Fruit fly (Drosophila melanogaster) whole organism, wandering third instar larva: ENCODE results near the gene eIF3i.

Experiments
- Abd-B ChIP-seq: fragments of >200 bp; optimal IDR thresholded peaks from 2 replicates; lab custom pipeline; 2017; ENCODE audit warnings: missing biosample characterization, missing genetic modification characterization
- CG32264 ChIP-seq: fragments of 200-800 bp; sonication (Bioruptor generic); optimal IDR thresholded peaks from 2 replicates; lab custom pipeline; 2016; ENCODE audit warnings: missing biosample characterization, missing genetic modification characterization
- CG9705 ChIP-seq: fragments of 200-800 bp; sonication (Bioruptor generic); optimal IDR thresholded peaks from 2 replicates; lab custom pipeline; 2018; ENCODE audit warnings: missing biosample characterization, mild to moderate bottlenecking, missing genetic modification characterization
- CrebA ChIP-seq: fragments of 200-800 bp; sonication (Bioruptor generic); optimal IDR thresholded peaks from 2 replicates; lab custom pipeline; 2016; ENCODE audit warnings: missing biosample characterization, mild to moderate bottlenecking, missing genetic modification characterization, borderline replicate concordance
- Dfd ChIP-seq: fragments of >200 bp; optimal IDR thresholded peaks from 2 replicates; lab custom pipeline; 2017; ENCODE audit warnings: missing biosample characterization, missing genetic modification characterization
- Dif ChIP-seq: fragments of 200-275, 200-300 bp; sonication (Bioruptor generic); optimal IDR thresholded peaks from 2 replicates; lab custom pipeline; 2018; ENCODE audit warnings: missing biosample characterization, missing genetic modification characterization; ENCODE audit not compliant: partially characterized antibody
- GATAd ChIP-seq: sonication (Bioruptor generic); optimal IDR thresholded peaks from 2 replicates; lab custom pipeline; 2016; ENCODE audit warnings: missing biosample characterization, missing genetic modification characterization
- HLH106 ChIP-seq: fragments of 200-800 bp; optimal IDR thresholded peaks from 3 replicates; lab custom pipeline; 2019; ENCODE audit warnings: missing biosample characterization, mild to moderate bottlenecking, missing genetic modification characterization, moderate library complexity
- Hnf4 ChIP-seq: fragments of 200-800 bp; sonication (Bioruptor generic); optimal IDR thresholded peaks from 2 replicates; lab custom pipeline; 2016; ENCODE audit warnings: missing biosample characterization, mild to moderate bottlenecking, missing genetic modification characterization
- Hr78 ChIP-seq: fragments of >200 bp; optimal IDR thresholded peaks from 2 replicates; lab custom pipeline; 2017; ENCODE audit warnings: missing biosample characterization, missing genetic modification characterization
- Hr83 ChIP-seq: fragments of 200-300 bp; sonication (Bioruptor generic); optimal IDR thresholded peaks from 2 replicates; lab custom pipeline; 2016; ENCODE audit warnings: missing biosample characterization, mild to moderate bottlenecking, missing genetic modification characterization, moderate library complexity; ENCODE audit not compliant: poor library complexity, severe bottlenecking
- Jra ChIP-seq: sonication (Bioruptor generic); optimal IDR thresholded peaks from 2 replicates; lab custom pipeline; 2016; ENCODE audit warnings: missing biosample characterization, missing genetic modification characterization
- Mio ChIP-seq: sonication (Bioruptor generic); optimal IDR thresholded peaks from 2 replicates; lab custom pipeline; 2016; ENCODE audit warnings: missing biosample characterization, missing genetic modification characterization
- Myc ChIP-seq: fragments of >200 bp; optimal IDR thresholded peaks from 2 replicates; lab custom pipeline; 2017
- N ChIP-seq: fragments of >200 bp; optimal IDR thresholded peaks from 2 replicates; lab custom pipeline; 2018; ENCODE audit warnings: missing biosample characterization, missing external identifiers, missing genetic modification characterization
- OdsH ChIP-seq: fragments of 200-800 bp; sonication (Bioruptor generic); optimal IDR thresholded peaks from 2 replicates; lab custom pipeline; 2016; ENCODE audit warnings: missing biosample characterization, mild to moderate bottlenecking, missing genetic modification characterization
- Rel ChIP-seq, 2 experiments: fragments of 200-800 bp; sonication (Bioruptor generic) in 1 of 2; optimal IDR thresholded peaks; 2 replicates in 1 of 2; 3 replicates in 1 of 2; lab custom pipeline; 2016 to 2019; ENCODE audit warnings: mild to moderate bottlenecking in 2 of 2, missing biosample characterization in 2 of 2, missing genetic modification characterization in 2 of 2, moderate library complexity in 1 of 2
- Sp1 ChIP-seq: fragments of 200-800 bp; sonication (Bioruptor generic); optimal IDR thresholded peaks from 3 replicates; lab custom pipeline; 2019; ENCODE audit warnings: missing biosample characterization, mild to moderate bottlenecking, missing genetic modification characterization, moderate library complexity
- Vsx2 ChIP-seq: fragments of 200-300, 225-300 bp; sonication (Bioruptor generic); optimal IDR thresholded peaks from 2 replicates; lab custom pipeline; 2018; ENCODE audit warnings: missing biosample characterization, missing genetic modification characterization; ENCODE audit not compliant: partially characterized antibody
- br ChIP-seq: fragments of 200-800 bp; sonication (Bioruptor generic); optimal IDR thresholded peaks from 2 replicates; lab custom pipeline; 2016; ENCODE audit warnings: missing biosample characterization, missing genetic modification characterization
- brk ChIP-seq: fragments of 200-800 bp; sonication (Bioruptor generic); optimal IDR thresholded peaks from 2 replicates; lab custom pipeline; 2016; ENCODE audit warnings: missing biosample characterization, mild to moderate bottlenecking, missing genetic modification characterization
- dl ChIP-seq, 2 experiments: fragments of 175-275, 200-275 bp in 1 of 2; fragments of 200-275 bp in 1 of 2; sonication (Bioruptor generic); optimal IDR thresholded peaks; lab custom pipeline; 2018; ENCODE audit warnings: mild to moderate bottlenecking in 2 of 2, missing biosample characterization in 2 of 2, missing genetic modification characterization in 2 of 2, moderate library complexity in 2 of 2; ENCODE audit not compliant: partially characterized antibody in 2 of 2, insufficient read depth in 1 of 2
- dmrt93B ChIP-seq: fragments of 200-800 bp; sonication (Bioruptor generic); optimal IDR thresholded peaks from 2 replicates; lab custom pipeline; 2018; ENCODE audit warnings: missing biosample characterization, mild to moderate bottlenecking, missing genetic modification characterization
- dsf ChIP-seq: sonication (Bioruptor generic); optimal IDR thresholded peaks from 2 replicates; lab custom pipeline; 2016; ENCODE audit warnings: missing biosample characterization, missing genetic modification characterization, borderline replicate concordance
- ey ChIP-seq: fragments of 200-800 bp; sonication (Bioruptor generic); optimal IDR thresholded peaks from 2 replicates; lab custom pipeline; 2016; ENCODE audit warnings: missing biosample characterization, missing genetic modification characterization
- foxo ChIP-seq, 2 experiments: fragments of 200-800 bp; sonication (Bioruptor generic); optimal IDR thresholded peaks; 2 replicates in 1 of 2; 3 replicates in 1 of 2; lab custom pipeline; 2016 to 2017; ENCODE audit warnings: missing biosample characterization in 2 of 2, missing genetic modification characterization in 2 of 2
- fru ChIP-seq: fragments of 200-800 bp; sonication (Bioruptor generic); optimal IDR thresholded peaks from 3 replicates; lab custom pipeline; 2016; ENCODE audit warnings: missing biosample characterization, mild to moderate bottlenecking, missing genetic modification characterization
- h ChIP-seq: fragments of 200-800 bp; sonication (Bioruptor generic); optimal IDR thresholded peaks from 3 replicates; lab custom pipeline; 2016; ENCODE audit warnings: missing biosample characterization, mild to moderate bottlenecking, missing genetic modification characterization
- jim ChIP-seq: fragments of 175-275, 200-325 bp; sonication (Bioruptor generic); optimal IDR thresholded peaks from 2 replicates; lab custom pipeline; 2016; ENCODE audit warnings: missing biosample characterization, mild to moderate bottlenecking, missing genetic modification characterization
- lola ChIP-seq: fragments of >200 bp; optimal IDR thresholded peaks from 2 replicates; lab custom pipeline; 2017; ENCODE audit warnings: missing biosample characterization, missing genetic modification characterization
- pan ChIP-seq: fragments of >200 bp; optimal IDR thresholded peaks from 2 replicates; lab custom pipeline; 2017
- psq ChIP-seq: fragments of 200-800 bp; sonication (Bioruptor generic); optimal IDR thresholded peaks from 3 replicates; lab custom pipeline; 2017; ENCODE audit warnings: missing biosample characterization, mild to moderate bottlenecking, missing genetic modification characterization, moderate library complexity
- rgr ChIP-seq: fragments of 200-800 bp; sonication (Bioruptor generic); optimal IDR thresholded peaks from 3 replicates; lab custom pipeline; 2016; ENCODE audit warnings: missing biosample characterization, mild to moderate bottlenecking, missing genetic modification characterization
- sage ChIP-seq: fragments of 200-800 bp; sonication (Bioruptor generic); optimal IDR thresholded peaks from 2 replicates; lab custom pipeline; 2016; ENCODE audit warnings: missing biosample characterization, mild to moderate bottlenecking, missing genetic modification characterization
- sv ChIP-seq: fragments of 200-800 bp; sonication (Bioruptor generic); optimal IDR thresholded peaks from 3 replicates; lab custom pipeline; 2016; ENCODE audit warnings: missing biosample characterization, missing genetic modification characterization
- tai ChIP-seq: sonication (Bioruptor generic); optimal IDR thresholded peaks from 2 replicates; lab custom pipeline; 2016; ENCODE audit warnings: missing biosample characterization, missing genetic modification characterization
- usp ChIP-seq: fragments of >200 bp; optimal IDR thresholded peaks from 2 replicates; lab custom pipeline; 2017; ENCODE audit warnings: missing biosample characterization, missing genetic modification characterization
- woc ChIP-seq: sonication (Bioruptor generic); optimal IDR thresholded peaks from 2 replicates; lab custom pipeline; 2016; ENCODE audit warnings: missing biosample characterization, mild to moderate bottlenecking, missing genetic modification characterization

eIF3i gene

dm6 chr2L:4945300-4945699 lies 22.3 kb downstream of the eIF3i start, which contains the start of the genes mRpL24 and betaggt-I (continued):
- TF ChIP-seq Dfd (no peak), sv (GFP tag; lab: Kevin White, UChicago) (peak; percentile 95), foxo (GFP tag; optimal IDR thresholded peaks at IDR 0.05; lab: Kevin White, UChicago) (peak; percentile 5 to 98), lola (GFP tag; lab: Kevin White, UChicago) (no peak), CrebA (GFP tag; lab: Kevin White, UChicago) (no peak)

- no peak for TF ChIP-seq Hr83 (GFP tag; lab: Kevin White, UChicago)
- no peak for TF ChIP-seq sv (GFP tag; lab: Kevin White, UChicago)
- no peak for TF ChIP-seq rgr (GFP tag; lab: Kevin White, UChicago)
- TF ChIP-seq HLH106 (tag; lab: Kevin White, UChicago), result no peak
- TF ChIP-seq Hr78 (GFP tag; lab: Kevin White, UChicago), result no peak
- no peak for TF ChIP-seq Sp1
- no peak for TF ChIP-seq CG32264 (GFP tag; lab: Kevin White, UChicago)
- TF ChIP-seq pan (lab: Kevin White, UChicago), result no peak
- no peak for TF ChIP-seq CrebA (GFP tag; lab: Kevin White, UChicago)
- no peak for TF ChIP-seq N
- no peak for TF ChIP-seq dl (GFP tag; optimal IDR thresholded peaks at IDR 0.05; lab: Kevin White, UChicago; ENCODE audit: insufficient read depth in 1 of 2, partially characterized antibody in 2 of 2)
- TF ChIP-seq psq (GFP tag; lab: Kevin White, UChicago), result no peak
- no peak for TF ChIP-seq GATAd (GFP tag; lab: Kevin White, UChicago)
- TF ChIP-seq woc (GFP tag; lab: Kevin White, UChicago), result no peak
- no peak for TF ChIP-seq Dif (GFP tag; lab: Kevin White, UChicago)
- no peak for TF ChIP-seq ey (GFP tag; lab: Kevin White, UChicago)
Observed at dm6 chr2L:4942257-4942792, 25.2 kb downstream of the eIF3i start, which contains the start of gene synr. synr (plus strand) TSS chr2L:4942742.

dm6 chr2L:4937060-4937459 lies 30.5 kb downstream of the eIF3i start, which contains the start of gene Sgs1:
Sgs1 (plus strand) TSS chr2L:4937409.
- no peak for TF ChIP-seq Abd-B (GFP tag; lab: Kevin White, UChicago)
- TF ChIP-seq lola (GFP tag; lab: Kevin White, UChicago), result no peak
- TF ChIP-seq rgr (GFP tag; lab: Kevin White, UChicago), result peak; percentile 65
- no peak for TF ChIP-seq sv (GFP tag; lab: Kevin White, UChicago)
- peak; percentile 22 for TF ChIP-seq Sp1
- TF ChIP-seq GATAd (GFP tag; lab: Kevin White, UChicago), result no peak
- TF ChIP-seq Mio, result no peak
- peak; percentile 57 for TF ChIP-seq fru (GFP tag; lab: Kevin White, UChicago)
- TF ChIP-seq ey (GFP tag; lab: Kevin White, UChicago), result no peak
- TF ChIP-seq Vsx2 (GFP tag; lab: Kevin White, UChicago), result no peak
- peak; percentile 28 for TF ChIP-seq Hnf4 (GFP tag; lab: Kevin White, UChicago)
- TF ChIP-seq Hr83 (GFP tag; lab: Kevin White, UChicago), result peak; percentile 95
- no peak for TF ChIP-seq usp (GFP tag; lab: Kevin White, UChicago)
- TF ChIP-seq CG9705 (GFP tag; lab: Kevin White, UChicago), result no peak
- TF ChIP-seq pan (lab: Kevin White, UChicago), result no peak
- peak; percentile 80 for TF ChIP-seq h (GFP tag; lab: Kevin White, UChicago)
- peak; percentile 48 for TF ChIP-seq OdsH (GFP tag; lab: Kevin White, UChicago)
- no peak for TF ChIP-seq HLH106 (tag; lab: Kevin White, UChicago)
- TF ChIP-seq woc (GFP tag; lab: Kevin White, UChicago), result no peak
- no peak for TF ChIP-seq dsf
- TF ChIP-seq psq (GFP tag; lab: Kevin White, UChicago), result peak; percentile 15
- no peak for TF ChIP-seq Rel (GFP tag; optimal IDR thresholded peaks at IDR 0.05; lab: Kevin White, UChicago)
- TF ChIP-seq Rel (tag; optimal IDR thresholded peaks at IDR 0.05; lab: Kevin White, UChicago), result no peak
- TF ChIP-seq Hr78 (GFP tag; lab: Kevin White, UChicago), result no peak
- peak in 1 of 2 experiments; percentile 8 for TF ChIP-seq foxo (GFP tag; optimal IDR thresholded peaks at IDR 0.05; lab: Kevin White, UChicago)
- peak; percentile 2 for TF ChIP-seq CrebA (GFP tag; lab: Kevin White, UChicago)
- TF ChIP-seq Dfd, result no peak
- no peak for TF ChIP-seq sage (GFP tag; lab: Kevin White, UChicago)
- TF ChIP-seq brk (GFP tag; lab: Kevin White, UChicago), result peak; percentile 70
- TF ChIP-seq dl (GFP tag; optimal IDR thresholded peaks at IDR 0.05; lab: Kevin White, UChicago; ENCODE audit: insufficient read depth in 1 of 2, partially characterized antibody in 2 of 2), result no peak
- no peak for TF ChIP-seq Dif (GFP tag; lab: Kevin White, UChicago)
- no peak for TF ChIP-seq CG32264 (GFP tag; lab: Kevin White, UChicago)
- TF ChIP-seq tai (GFP tag; lab: Kevin White, UChicago), result no peak
- TF ChIP-seq dmrt93B (GFP tag; lab: Kevin White, UChicago), result no peak
- no peak for TF ChIP-seq Jra (GFP tag; lab: Kevin White, UChicago)
- peak; percentile 5 for TF ChIP-seq jim (GFP tag; lab: Kevin White, UChicago)
- no peak for TF ChIP-seq Myc (lab: Kevin White, UChicago)
- TF ChIP-seq br (GFP tag; lab: Kevin White, UChicago), result no peak
- no peak for TF ChIP-seq N
